Worm (Caenorhabditis elegans) whole organism, L4 larva: ENCODE measurements around the gene F01D5.2.

Experiments used
- ama-1 ChIP-seq: fragments of 150-350 bp; optimal IDR thresholded peaks from 2 replicates; lab custom pipeline; 2014; ENCODE audit warnings: inconsistent platforms, mixed read lengths
- dmd-9 ChIP-seq: fragments of 200-800 bp; sonication (Bioruptor generic); IDR thresholded peaks from 2 replicates; pipeline ENCODE4 v1.3.6; 2022; ENCODE audit warnings: missing genetic modification reagents, missing genetic modification characterization, missing compliant biosample characterization
- unc-130 ChIP-seq: sonication (generic microtip); optimal IDR thresholded peaks from 2 replicates; lab custom pipeline; 2016; ENCODE audit warnings: missing genetic modification reagents, missing genetic modification characterization, missing compliant biosample characterization

ce11 chrII:13949290-13949689, 49.6 kb downstream of the F01D5.2 start, which contains the start of gene sre-44:
- TF ChIP-seq ama-1 (no peak), dmd-9 (GFP tag; lab: Robert Waterston, UW) (no peak), unc-130 (GFP tag; lab: Kevin White, UChicago) (no peak)
